Worm (Caenorhabditis elegans) whole organism, L4 larva: Measurements from ENCODE around the gene spp-3.

Source experiments
- Y105C5A.15 ChIP-seq: fragments of 200-800 bp; sonication (Bioruptor generic); IDR thresholded peaks from 2 replicates; pipeline ENCODE4 v1.3.6; 2022; ENCODE audit warnings: missing genetic modification characterization, missing compliant biosample characterization
- ZK337.2 ChIP-seq: fragments of 200-800 bp; sonication (Bioruptor generic); IDR thresholded peaks from 2 replicates; pipeline ENCODE4 v1.3.6; 2022; ENCODE audit warnings: missing genetic modification reagents, missing genetic modification characterization, missing compliant biosample characterization
- dmd-6 ChIP-seq: fragments of 200-800 bp; sonication (Bioruptor generic); IDR thresholded peaks from 2 replicates; pipeline ENCODE4 v1.3.6; 2022; ENCODE audit warnings: missing genetic modification reagents, missing genetic modification characterization, missing compliant biosample characterization
- nhr-11 ChIP-seq: fragments of 150-350 bp; optimal IDR thresholded peaks from 2 replicates; lab custom pipeline; 2014; ENCODE audit warnings: missing biosample characterization, missing genetic modification characterization
- nhr-237 ChIP-seq: sonication (generic microtip); optimal IDR thresholded peaks from 2 replicates; lab custom pipeline; 2017; ENCODE audit warnings: missing biosample characterization, missing genetic modification characterization
- nhr-76 ChIP-seq: fragments of 150-350 bp; optimal IDR thresholded peaks from 2 replicates; lab custom pipeline; 2014; ENCODE audit warnings: missing biosample characterization, missing genetic modification characterization
- vab-7 ChIP-seq: fragments of 200-800 bp; sonication (Bioruptor generic); IDR thresholded peaks from 2 replicates; pipeline ENCODE4 v1.3.6; 2022; ENCODE audit warnings: missing genetic modification reagents, missing genetic modification characterization, missing compliant biosample characterization

ce11 chrX:7343218-7343617 lies 28.1 kb upstream of the spp-3 start:
- TF ChIP-seq Y105C5A.15 (GFP tag; lab: Robert Waterston, UW) = no peak
- TF ChIP-seq nhr-237 (tag; lab: Kevin White, UChicago) = no peak
- TF ChIP-seq vab-7 (GFP tag; lab: Robert Waterston, UW) = no peak
- no peak for TF ChIP-seq ZK337.2 (GFP tag; lab: Robert Waterston, UW)
- no peak for TF ChIP-seq nhr-11
- no peak for TF ChIP-seq nhr-76
- no peak for TF ChIP-seq dmd-6
